Fruit fly (Drosophila melanogaster) whole organism, embryonic: ENCODE data around the gene Or9a.
A peak's percentile ranks its signal among the peaks of the same experiment; 100 is the strongest.

Experiments used
- Bdp1 ChIP-seq: fragments of 200-800 bp; sonication (Bioruptor generic); optimal IDR thresholded peaks from 3 replicates; lab custom pipeline; 2016; ENCODE audit warnings: missing biosample characterization, missing genetic modification characterization
- Bgb ChIP-seq: fragments of 200-800 bp; sonication (Bioruptor generic); IDR thresholded peaks from 2 replicates; pipeline ENCODE4 v1.3.6; 2022; ENCODE audit warnings: missing biosample characterization, missing genetic modification characterization; ENCODE audit not compliant: partially characterized antibody
- CG10274 ChIP-seq: fragments of 200-800 bp; sonication (Bioruptor generic); optimal IDR thresholded peaks from 3 replicates; lab custom pipeline; 2017; ENCODE audit warnings: missing biosample characterization, mild to moderate bottlenecking, missing genetic modification characterization
- CG10979 ChIP-seq: fragments of 200-800 bp; sonication (Bioruptor generic); optimal IDR thresholded peaks from 2 replicates; lab custom pipeline; 2018; ENCODE audit warnings: missing biosample characterization, mild to moderate bottlenecking, missing genetic modification characterization, moderate library complexity
- CG11695 ChIP-seq: fragments of 200-800 bp; sonication (Bioruptor generic); IDR thresholded peaks from 3 replicates; pipeline ENCODE4 v1.3.6; 2022; ENCODE audit warnings: missing biosample characterization, missing genetic modification characterization
- CG12299 ChIP-seq: fragments of 200-800 bp; sonication (Bioruptor generic); optimal IDR thresholded peaks from 2 replicates; lab custom pipeline; 2018; ENCODE audit warnings: missing biosample characterization, mild to moderate bottlenecking, missing genetic modification characterization
- CG1233 ChIP-seq: fragments of 200-800 bp; sonication (Bioruptor generic); optimal IDR thresholded peaks from 4 replicates; lab custom pipeline; 2018; ENCODE audit warnings: missing biosample characterization, mild to moderate bottlenecking, missing genetic modification characterization
- CG12769 ChIP-seq: fragments of 200-800 bp; sonication (Bioruptor generic); optimal IDR thresholded peaks from 2 replicates; lab custom pipeline; 2019; ENCODE audit warnings: missing biosample characterization, mild to moderate bottlenecking, missing genetic modification characterization, moderate library complexity
- CG14965 ChIP-seq: fragments of 200-800 bp; sonication (Bioruptor generic); optimal IDR thresholded peaks from 2 replicates; lab custom pipeline; 2016; ENCODE audit warnings: missing biosample characterization, missing genetic modification characterization, borderline replicate concordance
- CG1603 ChIP-seq: fragments of 200-800 bp; sonication (Bioruptor generic); optimal IDR thresholded peaks from 2 replicates; lab custom pipeline; 2019; ENCODE audit warnings: missing biosample characterization, mild to moderate bottlenecking, missing genetic modification characterization, moderate library complexity
- CG17802 ChIP-seq: fragments of 200-800 bp; sonication (Bioruptor generic); optimal IDR thresholded peaks from 2 replicates; lab custom pipeline; 2018; ENCODE audit warnings: missing biosample characterization, mild to moderate bottlenecking, missing genetic modification characterization, moderate library complexity
- CG18764 ChIP-seq: fragments of 200-800 bp; sonication (Bioruptor generic); optimal IDR thresholded peaks from 3 replicates; lab custom pipeline; 2016; ENCODE audit warnings: missing biosample characterization, missing genetic modification characterization
- CG30431 ChIP-seq: fragments of 200-800 bp; sonication (Bioruptor generic); optimal IDR thresholded peaks from 2 replicates; lab custom pipeline; 2017; ENCODE audit warnings: missing biosample characterization, missing genetic modification characterization
- CG32532 ChIP-seq: fragments of 200-800 bp; sonication (Bioruptor generic); IDR thresholded peaks from 2 replicates; pipeline ENCODE4 v1.3.6; 2022; ENCODE audit warnings: missing biosample characterization, missing genetic modification characterization
- CG3847 ChIP-seq: fragments of 200-800 bp; sonication (Bioruptor generic); IDR thresholded peaks from 2 replicates; pipeline ENCODE4 v1.3.6; 2022; ENCODE audit warnings: missing biosample characterization, missing genetic modification characterization
- CG6272 ChIP-seq: fragments of 200-800 bp; sonication (Bioruptor generic); IDR thresholded peaks from 2 replicates; pipeline ENCODE4 v1.3.6; 2022; ENCODE audit warnings: missing biosample characterization, missing genetic modification characterization
- CG6654 ChIP-seq: fragments of 200-800 bp; sonication (Bioruptor generic); optimal IDR thresholded peaks from 2 replicates; lab custom pipeline; 2017; ENCODE audit warnings: missing biosample characterization, mild to moderate bottlenecking, missing genetic modification characterization
- CG6813 ChIP-seq: fragments of 200-800 bp; sonication (Bioruptor generic); optimal IDR thresholded peaks from 2 replicates; lab custom pipeline; 2017; ENCODE audit warnings: missing biosample characterization, missing genetic modification characterization, mild to moderate bottlenecking, moderate library complexity, missing genetic modification reagents
- CG7928 ChIP-seq: fragments of 200-800 bp; sonication (Bioruptor generic); optimal IDR thresholded peaks from 2 replicates; lab custom pipeline; 2017; ENCODE audit warnings: missing biosample characterization, mild to moderate bottlenecking, missing genetic modification characterization
- CG8290 ChIP-seq, 3 experiments: fragments of 200-800 bp; sonication (Bioruptor generic); optimal IDR thresholded peaks; 2 replicates each; lab custom pipeline; 2016 to 2019; ENCODE audit warnings: missing biosample characterization in 3 of 3, missing genetic modification characterization in 3 of 3, mild to moderate bottlenecking in 2 of 3, moderate library complexity in 1 of 3
- CG8765 ChIP-seq: fragments of 200-800 bp; sonication (Bioruptor generic); IDR thresholded peaks from 2 replicates; pipeline ENCODE4 v1.3.6; 2022; ENCODE audit warnings: missing biosample characterization, missing genetic modification characterization
- CG8944 ChIP-seq: fragments of 200-800 bp; sonication (Bioruptor generic); optimal IDR thresholded peaks from 3 replicates; lab custom pipeline; 2016; ENCODE audit warnings: missing biosample characterization, missing genetic modification characterization
- CG9215 ChIP-seq: fragments of 200-800 bp; sonication (Bioruptor generic); IDR thresholded peaks from 2 replicates; pipeline ENCODE4 v1.3.6; 2022; ENCODE audit warnings: missing biosample characterization, missing genetic modification characterization
- CoRest ChIP-seq: fragments of 200-800 bp; sonication (Bioruptor generic); optimal IDR thresholded peaks from 3 replicates; lab custom pipeline; 2018; ENCODE audit warnings: missing biosample characterization, mild to moderate bottlenecking, missing genetic modification characterization, moderate library complexity
- Fer3 ChIP-seq: fragments of 200-800 bp; sonication (Bioruptor generic); optimal IDR thresholded peaks from 2 replicates; lab custom pipeline; 2018; ENCODE audit warnings: missing biosample characterization, mild to moderate bottlenecking, missing genetic modification characterization, moderate library complexity
- MBD-R2 ChIP-seq: fragments of 200-800 bp; sonication (Bioruptor generic); IDR thresholded peaks from 2 replicates; pipeline ENCODE4 v1.3.6; 2022; ENCODE audit warnings: missing biosample characterization, missing genetic modification characterization
- Mad ChIP-seq: fragments of 200-800 bp; sonication (Bioruptor generic); optimal IDR thresholded peaks from 2 replicates; lab custom pipeline; 2016; ENCODE audit warnings: missing biosample characterization, missing genetic modification characterization
- Med ChIP-seq: fragments of 200-800 bp; sonication (Bioruptor generic); peaks from one replicate; lab custom pipeline; 2016; ENCODE audit warnings: missing biosample characterization, missing genetic modification characterization, mild to moderate bottlenecking, inconsistent platforms, moderate library complexity
- Oli ChIP-seq: fragments of 200-800 bp; sonication (Bioruptor generic); optimal IDR thresholded peaks from 2 replicates; lab custom pipeline; 2018; ENCODE audit warnings: missing biosample characterization, mild to moderate bottlenecking, missing genetic modification characterization, moderate library complexity
- Ptx1 ChIP-seq: fragments of 200-800 bp; sonication (Bioruptor generic); IDR thresholded peaks from 2 replicates; pipeline ENCODE4 v1.3.6; 2022; ENCODE audit warnings: missing biosample characterization, missing genetic modification characterization
- abd-A ChIP-seq: fragments of 200-800 bp; sonication (Bioruptor generic); optimal IDR thresholded peaks from 3 replicates; lab custom pipeline; 2019; ENCODE audit warnings: missing biosample characterization, mild to moderate bottlenecking, missing genetic modification characterization, moderate library complexity
- az2 ChIP-seq: fragments of 200-800 bp; sonication (Bioruptor generic); optimal IDR thresholded peaks from 3 replicates; lab custom pipeline; 2016; ENCODE audit warnings: missing biosample characterization, missing genetic modification characterization
- ewg ChIP-seq: fragments of 200-800 bp; sonication (Bioruptor generic); optimal IDR thresholded peaks from 3 replicates; lab custom pipeline; 2017; ENCODE audit warnings: mild to moderate bottlenecking, missing biosample characterization, missing genetic modification reagents, missing genetic modification characterization
- eyg ChIP-seq: fragments of 200-800 bp; sonication (Bioruptor generic); optimal IDR thresholded peaks from 3 replicates; lab custom pipeline; 2016; ENCODE audit warnings: missing biosample characterization, missing genetic modification characterization
- grau ChIP-seq: fragments of 200-800 bp; optimal IDR thresholded peaks from 3 replicates; lab custom pipeline; 2019; ENCODE audit warnings: missing biosample characterization, mild to moderate bottlenecking, missing genetic modification characterization, moderate library complexity
- gsb-n ChIP-seq: fragments of 200-800 bp; sonication (Bioruptor generic); optimal IDR thresholded peaks from 3 replicates; lab custom pipeline; 2018; ENCODE audit warnings: missing biosample characterization, mild to moderate bottlenecking, missing genetic modification characterization
- inv ChIP-seq: fragments of 200-800 bp; sonication (Bioruptor generic); IDR thresholded peaks from 2 replicates; pipeline ENCODE4 v1.3.6; 2022; ENCODE audit warnings: missing biosample characterization, missing genetic modification characterization; ENCODE audit not compliant: partially characterized antibody
- nmo ChIP-seq: fragments of 200-800 bp; sonication (Bioruptor generic); optimal IDR thresholded peaks from 2 replicates; lab custom pipeline; 2018; ENCODE audit warnings: missing biosample characterization, mild to moderate bottlenecking, missing genetic modification characterization, moderate library complexity
- otp ChIP-seq: fragments of 200-800 bp; sonication (Bioruptor generic); IDR thresholded peaks from 3 replicates; pipeline ENCODE4, ENCODE4 v1.3.6; 2022; ENCODE audit warnings: missing biosample characterization, missing genetic modification characterization
- pho ChIP-seq: fragments of 200-800 bp; sonication (Bioruptor generic); optimal IDR thresholded peaks from 2 replicates; lab custom pipeline; 2016; ENCODE audit warnings: missing biosample characterization, missing genetic modification characterization
- pita ChIP-seq: fragments of 200-800 bp; sonication (Bioruptor generic); optimal IDR thresholded peaks from 2 replicates; lab custom pipeline; 2017; ENCODE audit warnings: missing biosample characterization, mild to moderate bottlenecking, missing genetic modification characterization
- psq ChIP-seq: fragments of 200-800 bp; sonication (Bioruptor generic); optimal IDR thresholded peaks from 2 replicates; lab custom pipeline; 2017; ENCODE audit warnings: missing biosample characterization, missing genetic modification characterization
- pzg ChIP-seq: fragments of 200-800 bp; sonication (Bioruptor generic); optimal IDR thresholded peaks from 3 replicates; lab custom pipeline; 2018; ENCODE audit warnings: missing biosample characterization, mild to moderate bottlenecking, missing genetic modification characterization, moderate library complexity
- salm ChIP-seq: fragments of 200-800 bp; sonication (Bioruptor generic); optimal IDR thresholded peaks from 2 replicates; lab custom pipeline; 2018; ENCODE audit warnings: missing biosample characterization, mild to moderate bottlenecking, missing genetic modification characterization
- sna ChIP-seq: fragments of 200-800 bp; sonication (Bioruptor generic); IDR thresholded peaks from 2 replicates; pipeline ENCODE4 v1.3.6; 2022; ENCODE audit warnings: missing biosample characterization, missing genetic modification characterization; ENCODE audit not compliant: partially characterized antibody
- tin ChIP-seq: fragments of 200-800 bp; sonication (Bioruptor generic); optimal IDR thresholded peaks from 3 replicates; lab custom pipeline; 2016; ENCODE audit warnings: missing biosample characterization, missing genetic modification characterization
- tll ChIP-seq, 2 experiments: fragments of 200-800 bp in 1 of 2; fragments of >200 bp in 1 of 2; sonication (Bioruptor generic) in 1 of 2; optimal IDR thresholded peaks; 2 replicates each; lab custom pipeline; 2017 to 2019; ENCODE audit warnings: missing biosample characterization in 2 of 2, missing genetic modification characterization in 2 of 2, mild to moderate bottlenecking in 1 of 2, moderate library complexity in 1 of 2
- tx ChIP-seq: fragments of 200-800 bp; sonication (Bioruptor generic); optimal IDR thresholded peaks from 2 replicates; lab custom pipeline; 2016; ENCODE audit warnings: missing biosample characterization, missing genetic modification characterization
- vnd ChIP-seq: fragments of 200-800 bp; sonication (Bioruptor generic); IDR thresholded peaks from 3 replicates; pipeline ENCODE4 v1.3.6; 2022; ENCODE audit warnings: missing biosample characterization, missing genetic modification characterization; ENCODE audit not compliant: partially characterized antibody

Gene Or9a

dm6 chrX:10460506-10461114 is 1.1 kb upstream of the Or9a start, which contains the start of gene Neb-cGP (continued):
- TF ChIP-seq Ptx1 (GFP tag; lab: Robert Waterston, UW) (peak; percentile 42; the same call in 1 of the 2 replicates), MBD-R2 (GFP tag; lab: Robert Waterston, UW) (peak; percentile 77), Med (GFP tag; lab: Kevin White, UChicago) (peak; percentile 96), CG30431 (peak; percentile 35), CG32532 (peak; percentile 69; the same call in 1 of the 2 replicates), CG8290 (GFP tag; optimal IDR thresholded peaks at IDR 0.05; lab: Kevin White, UChicago) (peak; percentile 65), CG8290 (tag; optimal IDR thresholded peaks at IDR 0.05; lab: Kevin White, UChicago) (peak in 1 of 2 experiments; percentile 94), CG6654 (GFP tag; lab: Kevin White, UChicago) (no peak), pho (GFP tag; lab: Kevin White, UChicago) (peak; percentile 43), Fer3 (tag; lab: Kevin White, UChicago) (peak; percentile 39), nmo (GFP tag; lab: Kevin White, UChicago) (peak; percentile 62), pzg (GFP tag; lab: Kevin White, UChicago) (peak; percentile 99), az2 (GFP tag; lab: Kevin White, UChicago) (peak; percentile 27), pita (GFP tag; lab: Kevin White, UChicago) (no peak), eyg (GFP tag; lab: Kevin White, UChicago) (peak; percentile 32), salm (tag; lab: Kevin White, UChicago) (peak; percentile 24), Bdp1 (GFP tag; lab: Kevin White, UChicago) (peak; percentile 60), psq (GFP tag; lab: Kevin White, UChicago) (peak; percentile 1), tx (peak; percentile 16), CG3847 (GFP tag; lab: Robert Waterston, UW) (peak; percentile 95), CG6272 (GFP tag; lab: Robert Waterston, UW) (no peak), CG18764 (GFP tag; lab: Kevin White, UChicago) (peak; percentile 61), abd-A (tag; lab: Kevin White, UChicago) (no peak), CG12299 (tag; lab: Kevin White, UChicago) (peak; percentile 7), CoRest (tag; lab: Kevin White, UChicago) (peak; percentile 72), CG6813 (GFP tag; lab: Kevin White, UChicago) (peak; percentile 47), CG14965 (no peak), gsb-n (tag; lab: Kevin White, UChicago) (peak; percentile 28), Oli (tag; lab: Kevin White, UChicago) (no peak), CG1603 (tag; lab: Kevin White, UChicago) (peak; percentile 88), CG8765 (GFP tag; lab: Robert Waterston, UW) (no peak), tll (GFP tag; optimal IDR thresholded peaks at IDR 0.05; lab: Kevin White, UChicago) (no peak), CG10979 (tag; lab: Kevin White, UChicago) (peak; percentile 42), CG7928 (GFP tag; lab: Kevin White, UChicago) (peak; percentile 45), vnd (GFP tag; lab: Robert Waterston, UW) (peak; percentile 87), tin (GFP tag; lab: Kevin White, UChicago) (peak; percentile 64), otp (GFP tag; lab: Robert Waterston, UW) (no peak), inv (GFP tag; lab: Robert Waterston, UW) (peak; percentile 82), CG1233 (GFP tag; lab: Kevin White, UChicago) (peak; percentile 37), Mad (GFP tag; lab: Kevin White, UChicago) (peak; percentile 65), CG10274 (GFP tag; lab: Kevin White, UChicago) (no peak), grau (tag; lab: Kevin White, UChicago) (peak; percentile 60), CG8944 (peak; percentile 57), CG17802 (tag; lab: Kevin White, UChicago) (peak; percentile 20), CG11695 (GFP tag; lab: Robert Waterston, UW) (no peak), CG9215 (GFP tag; lab: Robert Waterston, UW) (no peak), ewg (GFP tag; lab: Kevin White, UChicago) (no peak), sna (GFP tag; lab: Robert Waterston, UW) (peak; percentile 93), Bgb (GFP tag; lab: Robert Waterston, UW) (peak; percentile 98), CG12769 (tag; lab: Kevin White, UChicago) (no peak)
